Worm (Caenorhabditis elegans): Measurements from ENCODE around the gene R03G8.1.

The R03G8.1 gene

ce11 chrX:13121104-13121503 lies 36.7 kb downstream of the R03G8.1 start (continued):
- no peak; the same call in 1 of the 2 replicates for TF ChIP-seq Y75B8A.6 (GFP tag; IDR thresholded peaks at IDR 0.05)
- TF ChIP-seq zfp-3 (GFP tag; conservative IDR thresholded peaks at IDR 0.05) = peak; percentile 78
- peak; percentile 56 for TF ChIP-seq jun-1 (tag; optimal IDR thresholded peaks at IDR 0.05)
- no peak for TF ChIP-seq nhr-76 (tag; optimal IDR thresholded peaks at IDR 0.05)
- TF ChIP-seq gei-8 (GFP tag; optimal IDR thresholded peaks at IDR 0.05) = peak; percentile 76
- no peak for TF ChIP-seq aly-2 (tag; optimal IDR thresholded peaks at IDR 0.05)
- TF ChIP-seq unc-130 (GFP tag; optimal IDR thresholded peaks at IDR 0.05) = peak; percentile 64

ce11 chrX:13122191-13122590 lies 37.8 kb downstream of the R03G8.1 start, which contains the start of gene snx-17:
Gene snx-17, minus strand, starts transcription at chrX:13122291.
- TF ChIP-seq nhr-102 (tag; optimal IDR thresholded peaks at IDR 0.05) = no peak
- TF ChIP-seq zfp-3 (GFP tag; conservative IDR thresholded peaks at IDR 0.05) = no peak
- no peak for TF ChIP-seq saeg-2 (GFP tag; IDR thresholded peaks at IDR 0.05)
- TF ChIP-seq daf-16 (GFP tag; optimal IDR thresholded peaks at IDR 0.05) = no peak
- no peak for TF ChIP-seq daf-16 (tag; optimal IDR thresholded peaks at IDR 0.05)
- TF ChIP-seq zfp-2 (tag; optimal IDR thresholded peaks at IDR 0.05) = no peak
- TF ChIP-seq mxl-3 (GFP tag; optimal IDR thresholded peaks at IDR 0.05) = no peak
- no peak for TF ChIP-seq nhr-11 (tag; optimal IDR thresholded peaks at IDR 0.05)
- TF ChIP-seq nhr-10 (tag; optimal IDR thresholded peaks at IDR 0.05) = no peak
- no peak for TF ChIP-seq nhr-111 (GFP tag; optimal IDR thresholded peaks at IDR 0.05)
- TF ChIP-seq aly-2 (tag; optimal IDR thresholded peaks at IDR 0.05) = no peak
- TF ChIP-seq hmg-1.1 (GFP tag; IDR thresholded peaks at IDR 0.05) = no peak
- TF ChIP-seq hlh-11 (tag; optimal IDR thresholded peaks at IDR 0.05) = no peak
- TF ChIP-seq unc-39 (tag; optimal IDR thresholded peaks at IDR 0.05) = no peak
- TF ChIP-seq nhr-41 (GFP tag; IDR thresholded peaks at IDR 0.05) = no peak
- no peak for TF ChIP-seq ceh-82 (tag; optimal IDR thresholded peaks at IDR 0.05)
- no peak for TF ChIP-seq nhr-77 (tag; optimal IDR thresholded peaks at IDR 0.05)
- no peak for TF ChIP-seq Y5F2A.4 (GFP tag; optimal IDR thresholded peaks at IDR 0.05)
- TF ChIP-seq F37D6.2 (tag; optimal IDR thresholded peaks at IDR 0.05) = no peak
- TF ChIP-seq lim-7 (GFP tag; IDR thresholded peaks at IDR 0.05) = no peak

- no peak for TF ChIP-seq dmd-8 (GFP tag; IDR thresholded peaks at IDR 0.05)
- TF ChIP-seq F26F4.8 (GFP tag; conservative IDR thresholded peaks at IDR 0.05) = no peak
- TF ChIP-seq saeg-2 (GFP tag; IDR thresholded peaks at IDR 0.05) = no peak
- no peak for TF ChIP-seq ZK546.5 (tag; optimal IDR thresholded peaks at IDR 0.05)
- no peak for TF ChIP-seq T26A8.4 (GFP tag; IDR thresholded peaks at IDR 0.05)
- no peak for TF ChIP-seq nhr-111 (GFP tag; optimal IDR thresholded peaks at IDR 0.05)
- TF ChIP-seq zip-2 (tag; optimal IDR thresholded peaks at IDR 0.05) = no peak
- TF ChIP-seq unc-130 (GFP tag; optimal IDR thresholded peaks at IDR 0.05) = no peak
- TF ChIP-seq aly-2 (tag; optimal IDR thresholded peaks at IDR 0.05) = no peak
- no peak for TF ChIP-seq ZK337.2 (GFP tag; IDR thresholded peaks at IDR 0.05)
- TF ChIP-seq ceh-82 (tag; optimal IDR thresholded peaks at IDR 0.05) = no peak
Observed at ce11 chrX:13126420-13126819, 42.0 kb downstream of the R03G8.1 start, which contains the start of gene F17H10.4. Gene F17H10.4, minus strand, starts transcription at chrX:13126520.

- no peak for TF ChIP-seq hif-1 (tag; optimal IDR thresholded peaks at IDR 0.05)
- no peak for TF ChIP-seq snpc-4 (tag; optimal IDR thresholded peaks at IDR 0.05)
- TF ChIP-seq F10B5.3 (tag; optimal IDR thresholded peaks at IDR 0.05) = no peak
- no peak for TF ChIP-seq duxl-1 (tag; optimal IDR thresholded peaks at IDR 0.05; ENCODE audit: poor library complexity)
- TF ChIP-seq php-3 (GFP tag; IDR thresholded peaks at IDR 0.05) = 0 out of 2 replicates have a peak, but pooled peaks have one; percentile 24
- TF ChIP-seq zip-11 (GFP tag; IDR thresholded peaks at IDR 0.05) = no peak
- TF ChIP-seq mdl-1 (tag; optimal IDR thresholded peaks at IDR 0.05) = no peak
- peak; percentile 33 for TF ChIP-seq dve-1 (tag; optimal IDR thresholded peaks at IDR 0.05; ENCODE audit: insufficient read depth)
- TF ChIP-seq Y5F2A.4 (GFP tag; optimal IDR thresholded peaks at IDR 0.05) = no peak
- no peak for TF ChIP-seq spr-3 (GFP tag; optimal IDR thresholded peaks at IDR 0.05)
- TF ChIP-seq Y48G9A.11 (GFP tag; IDR thresholded peaks at IDR 0.05) = no peak
- no peak for TF ChIP-seq snpc-1.2 (GFP tag; IDR thresholded peaks at IDR 0.05)
- no peak for TF ChIP-seq daf-16 (GFP tag; optimal IDR thresholded peaks at IDR 0.05)
- peak; percentile 20 for TF ChIP-seq daf-16 (tag; optimal IDR thresholded peaks at IDR 0.05)
- TF ChIP-seq ceh-62 (tag; optimal IDR thresholded peaks at IDR 0.05) = no peak
- TF ChIP-seq dpl-1 (GFP tag; optimal IDR thresholded peaks at IDR 0.05) = no peak
- TF ChIP-seq T26A8.4 (GFP tag; IDR thresholded peaks at IDR 0.05) = no peak
Observed at ce11 chrX:13129949-13130348, 45.6 kb downstream of the R03G8.1 start, which contains the start of gene spin-3. Gene spin-3, plus strand, starts transcription at chrX:13130249.

Measured in whole organism, L4 larva.